Worm (Caenorhabditis elegans): ENCODE data around the gene ZK673.11.

ce11 chrII:10485640-10486039 is 28.6 kb downstream of the ZK673.11 start:
- no peak for TF ChIP-seq dao-5 (tag; optimal IDR thresholded peaks at IDR 0.05)
- no peak for TF ChIP-seq W03F9.2 (tag; optimal IDR thresholded peaks at IDR 0.05)
- no peak for TF ChIP-seq him-1 (tag; optimal IDR thresholded peaks at IDR 0.05)
